Worm (Caenorhabditis elegans) whole organism, midembryonic: ENCODE data around the gene fbxa-94.
A peak's percentile ranks its signal among the peaks of the same experiment; 100 is the strongest.

Source experiments
- T22C8.4 ChIP-seq: fragments of 200-800 bp; sonication (Bioruptor generic); IDR thresholded peaks from 2 replicates; pipeline ENCODE4 v1.3.6; 2022; ENCODE audit warnings: missing genetic modification characterization, missing compliant biosample characterization
- cog-1 ChIP-seq: sonication (generic microtip); optimal IDR thresholded peaks from 2 replicates; lab custom pipeline; 2016; ENCODE audit warnings: missing genetic modification characterization, missing compliant biosample characterization
- flt-1 ChIP-seq: fragments of 200-800 bp; sonication (Bioruptor generic); IDR thresholded peaks from 2 replicates; pipeline ENCODE4 v1.3.6; 2022; ENCODE audit warnings: missing genetic modification characterization, missing compliant biosample characterization
- klf-2 ChIP-seq: fragments of 200-800 bp; sonication (Bioruptor generic); conservative IDR thresholded peaks from 2 replicates; pipeline ENCODE4 v1.3.6; 2022; ENCODE audit warnings: missing genetic modification reagents, missing genetic modification characterization, missing compliant biosample characterization
- med-1 ChIP-seq: sonication (generic microtip); optimal IDR thresholded peaks from 2 replicates; lab custom pipeline; 2017; ENCODE audit warnings: missing genetic modification characterization, mild to moderate bottlenecking, missing compliant biosample characterization, antibody characterized with exemption, missing genetic modification reagents; ENCODE audit not compliant: insufficient read depth
- ref-1 ChIP-seq: fragments of 200-800 bp; sonication (Bioruptor generic); conservative IDR thresholded peaks from 2 replicates; pipeline ENCODE4 v1.3.6; 2022; ENCODE audit warnings: missing genetic modification reagents, missing genetic modification characterization, missing compliant biosample characterization
- tab-1 ChIP-seq: fragments of 200-800 bp; sonication (Bioruptor generic); IDR thresholded peaks from 2 replicates; pipeline ENCODE4 v1.3.6; 2022; ENCODE audit warnings: missing genetic modification characterization, missing compliant biosample characterization
- ztf-23 ChIP-seq: fragments of 200-800 bp; sonication (Bioruptor generic); IDR thresholded peaks from 2 replicates; pipeline ENCODE4 v1.3.6; 2022; ENCODE audit warnings: missing genetic modification reagents, missing genetic modification characterization, missing compliant biosample characterization
- ztf-29 ChIP-seq: fragments of 200-800 bp; sonication (Bioruptor generic); IDR thresholded peaks from 2 replicates; pipeline ENCODE4 v1.3.6; 2022; ENCODE audit warnings: missing genetic modification reagents, missing genetic modification characterization, missing compliant biosample characterization

Gene fbxa-94

DNA sequence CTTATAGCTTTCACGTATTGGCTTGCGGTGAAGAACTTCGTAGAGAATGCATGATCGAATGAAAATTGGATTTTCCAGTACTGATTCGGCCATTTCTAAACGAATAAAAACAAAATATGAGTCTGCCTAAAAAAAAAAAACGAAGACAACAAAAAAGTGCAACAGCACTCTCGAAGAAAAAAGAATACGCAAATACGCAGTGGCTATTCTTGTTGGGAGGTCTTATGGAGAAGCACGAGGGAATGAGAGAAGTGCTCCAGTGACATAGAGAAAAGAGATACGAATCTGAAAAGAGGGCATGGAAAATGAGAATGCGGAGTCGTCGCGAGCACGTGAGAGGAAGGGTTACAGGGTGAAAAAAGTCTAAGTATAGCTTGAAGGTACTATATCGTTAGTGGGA lies 29.5 kb downstream of the fbxa-94 start, which contains the start of gene fbxa-152:
TSS of gene fbxa-152 (minus strand) at position 101 of the 400 bp plus-strand sequence.
- TF ChIP-seq tab-1 (GFP tag; lab: Robert Waterston, UW) (no peak), ref-1 (no peak), ztf-23 (GFP tag; lab: Robert Waterston, UW) (no peak), flt-1 (GFP tag; lab: Robert Waterston, UW) (no peak), med-1 (GFP tag; lab: Kevin White, UChicago) (no peak), cog-1 (tag; lab: Kevin White, UChicago) (no peak), T22C8.4 (GFP tag; lab: Robert Waterston, UW) (no peak), klf-2 (GFP tag; lab: Robert Waterston, UW) (no peak), ztf-29 (no peak)

DNA sequence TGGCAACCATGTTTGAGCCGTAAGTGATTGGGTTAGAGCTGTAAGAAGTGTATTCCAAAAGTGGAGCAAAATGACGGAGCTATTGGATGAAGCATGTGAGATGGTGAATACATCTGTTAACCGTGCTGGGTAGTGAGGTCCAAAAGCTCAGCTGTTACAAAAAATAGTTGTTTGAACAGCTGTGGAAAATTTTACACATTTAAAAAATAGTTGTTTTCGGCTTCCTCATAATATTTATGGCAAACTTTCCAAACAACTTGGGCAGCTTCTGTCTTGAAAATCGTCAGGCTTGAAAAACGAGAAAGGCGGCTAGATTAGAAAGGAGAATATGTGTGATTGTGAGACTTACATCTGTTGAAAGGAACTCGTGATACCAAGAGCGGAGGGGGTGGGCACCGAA lies 32.3 kb downstream of the fbxa-94 start, which contains the start of gene fbxa-154:
TSS of gene fbxa-154 (minus strand) at position 101 of the 400 bp plus-strand sequence.
- TF ChIP-seq flt-1 (GFP tag; lab: Robert Waterston, UW) (no peak), klf-2 (GFP tag; lab: Robert Waterston, UW) (no peak), ztf-23 (GFP tag; lab: Robert Waterston, UW) (no peak), ztf-29 (no peak), ref-1 (no peak), cog-1 (tag; lab: Kevin White, UChicago) (no peak), med-1 (GFP tag; lab: Kevin White, UChicago) (no peak), T22C8.4 (GFP tag; lab: Robert Waterston, UW) (no peak), tab-1 (GFP tag; lab: Robert Waterston, UW) (no peak)

DNA sequence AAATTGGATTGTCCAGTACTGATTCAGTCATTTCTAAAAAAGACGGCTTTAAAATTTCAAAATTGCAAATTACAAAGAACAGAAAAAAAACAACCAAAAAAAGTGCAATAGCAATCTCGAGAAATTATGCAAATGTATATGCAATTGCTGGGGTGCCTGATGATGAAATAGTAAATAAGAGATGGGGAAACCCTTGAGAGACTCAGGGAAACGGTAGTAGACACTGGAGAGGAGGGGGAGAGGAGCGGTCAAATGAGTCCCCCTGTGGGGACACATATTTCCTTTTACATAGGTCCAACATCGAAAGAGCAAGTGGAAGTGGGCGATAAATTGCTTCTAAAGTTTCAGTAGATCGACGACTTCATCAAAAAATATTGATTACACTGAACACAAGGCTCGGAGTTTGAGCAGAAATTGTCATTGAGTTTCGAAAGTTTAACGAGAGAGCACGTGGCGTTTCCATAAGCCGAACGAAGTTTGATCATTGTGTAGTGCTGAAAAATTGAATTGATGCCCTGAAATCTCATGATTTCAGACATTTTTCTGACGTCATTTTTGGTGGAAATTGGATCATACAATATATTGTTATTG lies 37.7 kb downstream of the fbxa-94 start, which contains the start of the genes fbxa-153 and str-12:
TSS of gene fbxa-153 (minus strand) at position 35 of the 591 bp plus-strand sequence.
TSS of gene str-12 (plus strand) at position 541 of the 591 bp plus-strand sequence.
- TF ChIP-seq T22C8.4 (GFP tag; lab: Robert Waterston, UW) = no peak
- peak; percentile 45 for TF ChIP-seq flt-1 (GFP tag; lab: Robert Waterston, UW)
- TF ChIP-seq klf-2 (GFP tag; lab: Robert Waterston, UW) = no peak
- TF ChIP-seq cog-1 (tag; lab: Kevin White, UChicago) = peak; percentile 22
- no peak for TF ChIP-seq med-1 (GFP tag; lab: Kevin White, UChicago)
- TF ChIP-seq tab-1 (GFP tag; lab: Robert Waterston, UW) = no peak

DNA sequence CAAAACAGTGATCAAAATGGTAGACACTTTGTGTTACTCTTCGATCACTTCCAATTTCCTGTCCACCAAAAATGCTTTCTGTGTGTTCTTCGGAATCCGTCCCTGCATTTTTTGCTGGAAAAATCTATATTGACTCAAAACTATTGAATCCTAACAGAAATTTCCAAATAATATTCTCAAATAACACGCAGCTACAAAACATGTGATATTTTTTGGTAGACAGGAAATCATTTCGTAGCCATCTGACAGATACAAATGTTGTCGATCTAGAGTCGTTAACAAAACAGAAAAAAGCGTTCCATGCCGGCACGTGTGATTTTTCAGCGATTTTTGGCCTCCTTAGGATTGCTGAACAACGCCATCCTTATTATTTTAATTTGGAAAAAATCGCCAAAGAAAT lies 40.2 kb downstream of the fbxa-94 start, which contains the start of gene str-263:
TSS of gene str-263 (plus strand) at position 301 of the 400 bp plus-strand sequence.
- TF ChIP-seq T22C8.4 (GFP tag; lab: Robert Waterston, UW) (no peak), cog-1 (tag; lab: Kevin White, UChicago) (no peak), klf-2 (GFP tag; lab: Robert Waterston, UW) (no peak), tab-1 (GFP tag; lab: Robert Waterston, UW) (no peak), med-1 (GFP tag; lab: Kevin White, UChicago) (no peak), ztf-29 (no peak), flt-1 (GFP tag; lab: Robert Waterston, UW) (no peak), ztf-23 (GFP tag; lab: Robert Waterston, UW) (no peak), ref-1 (no peak)

DNA sequence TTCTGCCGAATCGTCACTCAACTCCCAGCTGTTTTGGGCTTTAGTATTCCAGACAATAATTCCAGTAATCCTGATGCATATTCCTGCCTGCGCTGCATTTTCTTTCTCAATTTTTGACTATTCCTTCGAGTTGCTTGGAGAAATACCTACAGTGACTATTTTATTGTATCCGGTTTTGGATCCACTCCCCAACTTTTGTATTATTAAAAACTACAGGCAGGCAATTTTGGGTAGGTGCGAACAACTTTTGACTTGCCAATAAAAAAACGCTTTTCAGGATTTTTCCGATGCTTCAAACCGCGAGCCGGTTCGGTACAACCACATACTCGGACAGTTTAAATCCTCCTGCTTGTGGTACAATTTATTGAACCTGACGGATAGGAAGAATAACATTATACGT lies 41.8 kb downstream of the fbxa-94 start:
- TF ChIP-seq ref-1 = no peak

DNA sequence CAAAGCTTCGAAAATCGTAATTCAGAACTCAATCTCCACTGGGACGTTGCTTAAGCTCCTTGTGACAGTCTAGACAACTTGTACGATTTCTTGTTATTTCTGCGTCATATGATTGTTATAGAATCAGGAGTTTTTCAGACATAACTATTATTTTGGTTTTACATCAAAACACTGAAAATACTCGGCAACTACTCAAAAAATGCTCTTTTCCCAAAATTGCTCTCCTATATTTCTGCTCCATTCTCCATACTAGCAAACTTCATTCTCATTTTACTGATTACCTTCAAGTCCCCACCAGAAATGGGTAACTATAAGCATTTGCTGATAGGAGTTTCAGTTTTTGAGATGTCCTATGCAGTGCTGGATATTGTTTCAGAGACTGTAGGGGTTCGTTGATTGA lies 48.8 kb downstream of the fbxa-94 start, which contains the start of gene C55A1.1:
TSS of gene C55A1.1 (plus strand) at position 301 of the 400 bp plus-strand sequence.
- TF ChIP-seq T22C8.4 (GFP tag; lab: Robert Waterston, UW) = no peak
- TF ChIP-seq ztf-29 = no peak
- no peak for TF ChIP-seq cog-1 (tag; lab: Kevin White, UChicago)
